Worm (Caenorhabditis elegans) whole organism, L4 larva: ENCODE measurements around the gene mrpl-53.
A peak's percentile ranks its signal among the peaks of the same experiment; 100 is the strongest.

Experiments used
- D1046.2 ChIP-seq: fragments of 200-800 bp; sonication (Bioruptor generic); IDR thresholded peaks from 2 replicates; pipeline ENCODE4 v1.3.6; 2022; ENCODE audit warnings: missing genetic modification characterization, missing compliant biosample characterization
- F10B5.3 ChIP-seq: sonication (generic microtip); optimal IDR thresholded peaks from 2 replicates; lab custom pipeline; 2016; ENCODE audit warnings: mild to moderate bottlenecking, missing genetic modification characterization, missing compliant biosample characterization
- F26F4.8 ChIP-seq: fragments of 200-800 bp; sonication (Bioruptor generic); conservative IDR thresholded peaks from 2 replicates; pipeline ENCODE4 v1.3.6; 2022; ENCODE audit warnings: missing genetic modification characterization, missing compliant biosample characterization
- F37D6.2 ChIP-seq: sonication (generic microtip); optimal IDR thresholded peaks from 2 replicates; lab custom pipeline; 2016; ENCODE audit warnings: mild to moderate bottlenecking, missing genetic modification characterization, missing compliant biosample characterization
- F44E2.7 ChIP-seq: fragments of 200-800 bp; sonication (Bioruptor generic); IDR thresholded peaks from 2 replicates; pipeline ENCODE4 v2.1.2; 2022; ENCODE audit warnings: missing genetic modification characterization, missing compliant biosample characterization
- F49E8.2 ChIP-seq: sonication (generic microtip); optimal IDR thresholded peaks from 2 replicates; lab custom pipeline; 2016; ENCODE audit warnings: missing compliant biosample characterization, mild to moderate bottlenecking, missing genetic modification characterization, borderline replicate concordance
- R02D3.7 ChIP-seq: fragments of 150-350 bp; sonication (generic microtip); optimal IDR thresholded peaks from 3 replicates; lab custom pipeline; 2014; ENCODE audit warnings: missing biosample characterization, missing genetic modification characterization
- T20F7.1 ChIP-seq: fragments of 200-800 bp; sonication (Bioruptor generic); optimal IDR thresholded peaks from 2 replicates; lab custom pipeline; 2018; ENCODE audit warnings: mild to moderate bottlenecking, missing genetic modification characterization, missing compliant biosample characterization
- T26A8.4 ChIP-seq: fragments of 200-800 bp; sonication (Bioruptor generic); IDR thresholded peaks from 2 replicates; pipeline ENCODE4 v1.3.6; 2022; ENCODE audit warnings: missing genetic modification characterization, missing compliant biosample characterization
- Y5F2A.4 ChIP-seq: fragments of 200-800 bp; sonication (Bioruptor generic); optimal IDR thresholded peaks from 2 replicates; lab custom pipeline; 2018; ENCODE audit warnings: mild to moderate bottlenecking, missing genetic modification characterization, missing compliant biosample characterization
- aha-1 ChIP-seq: fragments of 150-350 bp; peaks from one replicate; lab custom pipeline; 2014; ENCODE audit warnings: missing biosample characterization, missing genetic modification characterization
- attf-4 ChIP-seq: sonication (generic microtip); optimal IDR thresholded peaks from 3 replicates; lab custom pipeline; 2017; ENCODE audit warnings: missing biosample characterization, missing genetic modification characterization
- ceh-20 ChIP-seq: fragments of 200-800 bp; sonication (Bioruptor generic); IDR thresholded peaks from 2 replicates; pipeline ENCODE4 v1.3.6; 2022; ENCODE audit warnings: missing genetic modification reagents, missing genetic modification characterization, missing compliant biosample characterization
- ces-1 ChIP-seq: fragments of 150-350 bp; sonication (generic microtip); optimal IDR thresholded peaks from 4 replicates; lab custom pipeline; 2014; ENCODE audit warnings: missing biosample characterization, missing genetic modification reagents, missing genetic modification characterization
- daf-19 ChIP-seq: fragments of 200-800 bp; sonication (Bioruptor generic); conservative IDR thresholded peaks from 2 replicates; pipeline ENCODE4 v1.3.6; 2022; ENCODE audit warnings: missing genetic modification characterization, missing compliant biosample characterization
- daf-8 ChIP-seq: fragments of 200-800 bp; sonication (Bioruptor generic); IDR thresholded peaks from 2 replicates; pipeline ENCODE4 v1.3.6; 2022; ENCODE audit warnings: missing genetic modification characterization, missing compliant biosample characterization
- dmd-6 ChIP-seq: fragments of 200-800 bp; sonication (Bioruptor generic); IDR thresholded peaks from 2 replicates; pipeline ENCODE4 v1.3.6; 2022; ENCODE audit warnings: missing genetic modification reagents, missing genetic modification characterization, missing compliant biosample characterization
- dpl-1 ChIP-seq: fragments of 150-350 bp; optimal IDR thresholded peaks from 2 replicates; lab custom pipeline; 2014; ENCODE audit warnings: missing biosample characterization, missing genetic modification reagents, missing genetic modification characterization
- egl-43 ChIP-seq: fragments of 200-800 bp; sonication (Bioruptor generic); IDR thresholded peaks from 2 replicates; pipeline ENCODE4 v1.3.6; 2022; ENCODE audit warnings: missing genetic modification reagents, missing genetic modification characterization, missing compliant biosample characterization
- gei-8 ChIP-seq: fragments of 200-800 bp; sonication (Bioruptor generic); optimal IDR thresholded peaks from 2 replicates; lab custom pipeline; 2018; ENCODE audit warnings: mild to moderate bottlenecking, missing genetic modification characterization, missing compliant biosample characterization
- jun-1 ChIP-seq: fragments of 150-350 bp; optimal IDR thresholded peaks from 2 replicates; lab custom pipeline; 2014; ENCODE audit warnings: missing biosample characterization, missing genetic modification reagents, missing genetic modification characterization
- madf-5 ChIP-seq, 2 experiments: fragments of 200-800 bp; sonication (Bioruptor generic); IDR thresholded peaks; 2 replicates each; pipeline ENCODE4 v1.3.6; 2022; ENCODE audit warnings: missing compliant biosample characterization in 2 of 2, missing genetic modification characterization in 2 of 2
- mep-1 ChIP-seq: fragments of 150-350 bp; sonication (generic microtip); optimal IDR thresholded peaks from 3 replicates; lab custom pipeline; 2014; ENCODE audit warnings: missing biosample characterization, missing genetic modification characterization
- nhr-10 ChIP-seq: fragments of 150-350 bp; optimal IDR thresholded peaks from 2 replicates; lab custom pipeline; 2014; ENCODE audit warnings: missing biosample characterization, missing genetic modification characterization
- nhr-25 ChIP-seq: sonication (generic microtip); optimal IDR thresholded peaks from 2 replicates; lab custom pipeline; 2017; ENCODE audit warnings: missing genetic modification characterization, mild to moderate bottlenecking, missing compliant biosample characterization, antibody characterized with exemption, moderate library complexity, borderline replicate concordance; ENCODE audit not compliant: insufficient read depth
- nhr-42 ChIP-seq: fragments of 200-800 bp; sonication (Bioruptor generic); IDR thresholded peaks from 2 replicates; pipeline ENCODE4 v1.3.6; 2022; ENCODE audit warnings: missing genetic modification characterization, missing compliant biosample characterization
- nhr-48 ChIP-seq: sonication (generic microtip); optimal IDR thresholded peaks from 2 replicates; lab custom pipeline; 2016; ENCODE audit warnings: mild to moderate bottlenecking, missing genetic modification characterization, missing compliant biosample characterization
- pha-4 ChIP-seq, 2 experiments: fragments of 150-350 bp in 1 of 2; fragments of 200-800 bp in 1 of 2; sonication (Bioruptor generic) in 1 of 2; IDR thresholded peaks in 1 of 2; optimal IDR thresholded peaks in 1 of 2; 2 replicates each; pipeline versions ENCODE4 v1.3.6 to Lab custom; 2014 to 2022; ENCODE audit warnings: missing genetic modification characterization in 2 of 2, missing genetic modification reagents in 2 of 2, missing biosample characterization in 1 of 2, missing compliant biosample characterization in 1 of 2
- pqm-1 ChIP-seq: sonication (generic microtip); optimal IDR thresholded peaks from 2 replicates; lab custom pipeline; 2017; ENCODE audit warnings: missing biosample characterization, missing genetic modification characterization
- set-16 ChIP-seq: fragments of 200-800 bp; sonication (Bioruptor generic); IDR thresholded peaks from 2 replicates; pipeline ENCODE4 v1.3.6; 2022; ENCODE audit warnings: missing genetic modification reagents, missing genetic modification characterization, missing compliant biosample characterization
- snpc-1.2 ChIP-seq: fragments of 200-800 bp; sonication (Bioruptor generic); IDR thresholded peaks from 2 replicates; pipeline ENCODE4 v1.3.6; 2022; ENCODE audit warnings: missing genetic modification reagents, missing genetic modification characterization, missing compliant biosample characterization
- spr-1 ChIP-seq: sonication (generic microtip); optimal IDR thresholded peaks from 2 replicates; lab custom pipeline; 2016; ENCODE audit warnings: mild to moderate bottlenecking, missing genetic modification characterization, missing compliant biosample characterization
- unc-130 ChIP-seq: sonication (generic microtip); optimal IDR thresholded peaks from 2 replicates; lab custom pipeline; 2016; ENCODE audit warnings: missing genetic modification reagents, missing genetic modification characterization, missing compliant biosample characterization
- unc-62 ChIP-seq, 3 experiments: fragments of 150-350 bp in 1 of 3; sonication (generic microtip); optimal IDR thresholded peaks in 2 of 3; peaks in 1 of 3; 1 replicate in 1 of 3; 2 replicates in 2 of 3; lab custom pipeline; 2014 to 2017; ENCODE audit warnings: missing biosample characterization in 3 of 3, missing genetic modification characterization in 3 of 3, missing genetic modification reagents in 3 of 3, missing genotype in 1 of 3
- zag-1 ChIP-seq: fragments of 150-350 bp; optimal IDR thresholded peaks from 2 replicates; lab custom pipeline; 2014; ENCODE audit warnings: missing biosample characterization, missing genetic modification characterization
- ztf-11 ChIP-seq: fragments of 150-350 bp; optimal IDR thresholded peaks from 2 replicates; lab custom pipeline; 2014; ENCODE audit warnings: missing biosample characterization, missing genetic modification characterization
- ztf-7 ChIP-seq: fragments of 150-350 bp; optimal IDR thresholded peaks from 2 replicates; lab custom pipeline; 2014; ENCODE audit warnings: missing biosample characterization, missing genetic modification characterization

The mrpl-53 gene

DNA sequence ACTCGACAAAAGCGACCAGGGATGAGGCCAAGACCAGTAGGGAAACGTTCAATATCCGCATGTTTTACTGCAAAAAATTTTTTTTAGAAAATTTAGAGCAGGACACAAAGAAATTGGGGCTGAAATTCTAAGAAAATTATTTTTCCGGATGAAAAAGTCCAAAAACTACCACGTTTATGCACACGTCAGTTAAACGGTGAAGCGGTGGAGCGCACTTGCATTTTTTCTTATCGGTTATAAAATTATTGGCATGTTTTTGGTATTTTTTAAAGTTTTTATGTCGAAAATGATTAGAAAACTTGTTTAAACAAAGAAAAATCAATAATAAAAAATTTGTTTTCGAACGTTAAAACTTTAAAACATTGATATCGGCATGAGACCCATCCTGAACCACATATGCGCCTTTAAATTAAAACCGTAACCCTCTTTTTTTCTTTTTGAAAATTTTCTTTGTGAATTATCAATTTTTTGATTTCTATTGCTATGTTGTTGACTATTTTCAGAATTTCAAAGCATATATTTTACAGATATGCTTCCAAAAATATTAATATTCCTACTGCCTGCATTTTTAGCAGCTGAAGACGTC is 26.8 kb downstream of the mrpl-53 start, which contains the start of the genes dnj-20 and ZK1307.8 (continued):
- TF ChIP-seq dpl-1 (peak; percentile 22), zag-1 (tag; lab: Kevin White, UChicago) (no peak), nhr-25 (tag; lab: Kevin White, UChicago) (no peak), ztf-7 (tag; lab: Kevin White, UChicago) (no peak), unc-62 (GFP tag; optimal IDR thresholded peaks at IDR 0.05 in 1 of 2; lab: Kevin White, UChicago) (no peak), unc-62 (tag; optimal IDR thresholded peaks at IDR 0.05; lab: Kevin White, UChicago) (no peak), daf-8 (GFP tag; lab: Robert Waterston, UW) (no peak), snpc-1.2 (GFP tag; lab: Robert Waterston, UW) (no peak), ces-1 (GFP tag; lab: Kevin White, UChicago) (no peak), mep-1 (tag; lab: Kevin White, UChicago) (peak; percentile 24), F44E2.7 (GFP tag; lab: Robert Waterston, UW) (no peak), D1046.2 (GFP tag; lab: Robert Waterston, UW) (no peak), aha-1 (tag; lab: Kevin White, UChicago) (no peak)

DNA sequence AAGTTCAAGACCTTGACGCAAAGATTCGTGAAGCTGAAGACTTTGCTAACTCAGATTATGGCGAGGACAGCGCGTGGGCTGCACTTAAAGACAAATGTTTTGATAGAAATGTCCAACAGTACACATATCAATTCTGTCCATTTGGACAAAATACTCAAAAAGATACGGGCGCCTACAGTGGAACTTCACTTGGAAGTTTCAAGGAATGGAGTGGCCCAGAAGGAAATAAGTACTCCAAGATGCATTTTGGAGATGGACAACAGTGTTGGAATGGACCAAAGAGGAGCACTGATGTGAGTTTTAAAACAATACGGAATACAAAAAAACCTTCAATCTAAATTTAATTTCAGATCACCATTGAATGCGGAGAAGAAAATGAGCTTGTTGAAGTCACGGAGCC is 28.5 kb downstream of the mrpl-53 start:
- no peak for TF ChIP-seq pha-4 (GFP tag; IDR thresholded peaks at IDR 0.05; lab: Robert Waterston, UW)
- TF ChIP-seq pha-4 (tag; optimal IDR thresholded peaks at IDR 0.05; lab: Kevin White, UChicago) = no peak
- peak in 1 of 2 experiments; percentile 94 for TF ChIP-seq unc-62 (GFP tag; optimal IDR thresholded peaks at IDR 0.05 in 1 of 2; lab: Kevin White, UChicago)
- TF ChIP-seq unc-62 (tag; optimal IDR thresholded peaks at IDR 0.05; lab: Kevin White, UChicago) = no peak
- TF ChIP-seq nhr-10 (tag; lab: Kevin White, UChicago) = no peak
- no peak for TF ChIP-seq jun-1 (tag; lab: Kevin White, UChicago)
- no peak for TF ChIP-seq T26A8.4
- TF ChIP-seq daf-19 (GFP tag; lab: Robert Waterston, UW) = no peak

DNA sequence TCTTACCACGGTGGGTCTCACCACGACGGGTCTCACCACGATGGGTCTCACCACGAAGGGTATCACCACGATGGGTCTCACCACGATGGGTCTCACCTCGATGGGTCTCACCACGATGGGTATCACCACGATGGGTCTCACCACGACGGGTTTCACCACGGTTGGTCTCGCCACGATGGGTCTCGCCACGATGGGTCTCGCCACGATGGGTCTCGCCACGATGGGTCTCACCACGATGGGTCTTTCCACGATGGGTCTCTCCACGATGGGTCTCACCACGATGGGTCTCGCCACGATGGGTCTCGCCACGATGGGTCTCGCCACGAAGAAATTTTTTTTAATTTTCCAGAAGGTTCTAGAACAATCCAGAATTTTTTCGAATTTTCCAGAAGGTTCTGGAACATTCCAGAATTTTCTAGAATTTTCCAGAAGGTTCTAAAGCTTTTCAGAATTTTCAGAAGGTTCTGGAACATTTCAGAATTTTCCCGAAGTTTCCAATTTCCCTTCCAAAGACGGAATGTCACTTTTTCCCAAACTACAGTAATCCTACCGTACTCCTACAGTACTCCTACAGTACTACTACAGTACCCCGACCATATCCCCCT is 36.6 kb downstream of the mrpl-53 start:
- TF ChIP-seq egl-43 (peak; percentile 52; the same call in 1 of the 2 replicates), set-16 (GFP tag; lab: Robert Waterston, UW) (peak; percentile 80)
- TF ChIP-seq, all 104 proteins: peak for 2; not testable (repeated sequence) for 102

DNA sequence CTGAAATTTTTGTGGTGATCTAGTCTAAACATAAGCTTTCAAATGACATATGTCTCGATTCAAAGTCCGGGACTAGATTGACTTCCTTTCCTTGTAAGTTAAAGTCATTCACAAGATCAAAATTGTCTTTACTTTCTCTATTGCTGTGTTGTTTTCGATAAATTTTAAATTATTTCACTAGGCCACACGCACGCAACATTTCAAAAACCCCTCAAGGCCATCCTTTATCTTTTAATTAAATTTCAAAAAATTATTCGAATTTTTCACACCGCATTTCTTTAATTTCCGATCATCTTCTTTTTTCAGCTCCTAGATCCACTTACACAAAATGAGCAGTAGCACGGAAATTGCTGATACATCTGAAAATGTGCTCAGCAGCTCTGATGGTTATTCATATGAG is 38.9 kb downstream of the mrpl-53 start, which contains the start of gene ZK1307.7:
Gene ZK1307.7 (plus strand): TSS at position 301 of the 400 bp plus-strand sequence.
- TF ChIP-seq attf-4 (tag; lab: Kevin White, UChicago) = no peak
- TF ChIP-seq F10B5.3 (tag; lab: Kevin White, UChicago) = no peak
- TF ChIP-seq nhr-48 (tag; lab: Kevin White, UChicago) = no peak
- no peak for TF ChIP-seq R02D3.7 (tag; lab: Kevin White, UChicago)
- no peak for TF ChIP-seq dmd-6 (GFP tag; lab: Robert Waterston, UW)
- no peak for TF ChIP-seq Y5F2A.4 (GFP tag; lab: Kevin White, UChicago)
- TF ChIP-seq ceh-20 = no peak
- no peak for TF ChIP-seq nhr-42 (GFP tag; lab: Robert Waterston, UW)
- TF ChIP-seq F37D6.2 (tag; lab: Kevin White, UChicago) = no peak
- TF ChIP-seq madf-5 (GFP tag; IDR thresholded peaks at IDR 0.05; lab: Robert Waterston, UW) = no peak
- no peak for TF ChIP-seq F26F4.8
- no peak for TF ChIP-seq pqm-1 (tag; lab: Kevin White, UChicago)
- TF ChIP-seq spr-1 (tag; lab: Kevin White, UChicago) = no peak
- no peak for TF ChIP-seq unc-130 (GFP tag; lab: Kevin White, UChicago)
- no peak for TF ChIP-seq T20F7.1 (GFP tag; lab: Kevin White, UChicago)
- no peak for TF ChIP-seq gei-8
- TF ChIP-seq ztf-11 (tag; lab: Kevin White, UChicago) = no peak
- TF ChIP-seq F49E8.2 = no peak
